Fruit fly (Drosophila melanogaster): ENCODE data around the gene fabp.
A peak's percentile ranks its signal among the peaks of the same experiment; 100 is the strongest.

The fabp gene

dm6 chr3R:11589764-11590358 is 23.0 kb upstream of the fabp start, which contains the start of gene CG6791 (continued):
- peak; percentile 89 for TF ChIP-seq BEAF-32 (GFP tag; optimal IDR thresholded peaks at IDR 0.05)
- TF ChIP-seq CG16813 (GFP tag; IDR thresholded peaks at IDR 0.05; ENCODE audit: partially characterized antibody), result peak; percentile 84
- peak; percentile 42 for TF ChIP-seq Lhr (GFP tag; optimal IDR thresholded peaks at IDR 0.05)
- TF ChIP-seq da (GFP tag; optimal IDR thresholded peaks at IDR 0.05), result no peak
- TF ChIP-seq Sry-δ (GFP tag; optimal IDR thresholded peaks at IDR 0.05), result peak; percentile 74
- peak; percentile 47 for TF ChIP-seq trem (tag; optimal IDR thresholded peaks at IDR 0.05)
- no peak for TF ChIP-seq CG18599 (GFP tag; optimal IDR thresholded peaks at IDR 0.05)
- no peak for TF ChIP-seq stc (GFP tag; IDR thresholded peaks at IDR 0.05)
- no peak for TF ChIP-seq sc (optimal IDR thresholded peaks at IDR 0.05)
- no peak for TF ChIP-seq sc (GFP tag; optimal IDR thresholded peaks at IDR 0.05)
- no peak for TF ChIP-seq sima (GFP tag; optimal IDR thresholded peaks at IDR 0.05)
- peak; percentile 97 for TF ChIP-seq Dp (GFP tag; optimal IDR thresholded peaks at IDR 0.05)
- TF ChIP-seq Sin3A (optimal IDR thresholded peaks at IDR 0.05), result peak; percentile 51
- TF ChIP-seq CG34224 (GFP tag; IDR thresholded peaks at IDR 0.05; ENCODE audit: partially characterized antibody), result peak; percentile 81
- TF ChIP-seq mld (GFP tag; IDR thresholded peaks at IDR 0.05; ENCODE audit: partially characterized antibody), result peak; percentile 71; the same call in 2 of the 3 replicates
- TF ChIP-seq CG17829 (tag; optimal IDR thresholded peaks at IDR 0.05), result peak; percentile 12
- no peak for TF ChIP-seq usp (GFP tag; optimal IDR thresholded peaks at IDR 0.05)
- peak; percentile 93 for TF ChIP-seq bbx (GFP tag; IDR thresholded peaks at IDR 0.05; ENCODE audit: partially characterized antibody)
- no peak for TF ChIP-seq CG3838 (GFP tag; optimal IDR thresholded peaks at IDR 0.05)
- TF ChIP-seq grn (GFP tag; optimal IDR thresholded peaks at IDR 0.05), result no peak
- peak in 1 of 3 experiments; percentile 13 for TF ChIP-seq Stat92E (GFP tag; optimal IDR thresholded peaks at IDR 0.05)
- TF ChIP-seq bab2 (GFP tag; optimal IDR thresholded peaks at IDR 0.05), result no peak
- TF ChIP-seq Gug (GFP tag; IDR thresholded peaks at IDR 0.05), result no peak
- TF ChIP-seq CG13287 (GFP tag; IDR thresholded peaks at IDR 0.05; ENCODE audit: partially characterized antibody), result peak; percentile 96
- peak; percentile 22 for TF ChIP-seq Ets97D (GFP tag; optimal IDR thresholded peaks at IDR 0.05)
- peak; percentile 78 for TF ChIP-seq tna (GFP tag; IDR thresholded peaks at IDR 0.05; ENCODE audit: partially characterized antibody)
- peak; percentile 4 for TF ChIP-seq CHES-1-like (GFP tag; optimal IDR thresholded peaks at IDR 0.05)
- no peak for TF ChIP-seq CG13123 (GFP tag; optimal IDR thresholded peaks at IDR 0.05)
- peak; percentile 18 for TF ChIP-seq CG6683 (GFP tag; optimal IDR thresholded peaks at IDR 0.05)
- peak; percentile 82 for TF ChIP-seq MESR4 (GFP tag; optimal IDR thresholded peaks at IDR 0.05)
- peak; percentile 90 for TF ChIP-seq pzg (GFP tag; optimal IDR thresholded peaks at IDR 0.05)
- TF ChIP-seq Eip74EF (GFP tag; optimal IDR thresholded peaks at IDR 0.05), result no peak
- peak; percentile 24 for TF ChIP-seq Med (GFP tag)
- peak; percentile 83 for TF ChIP-seq knrl (GFP tag; IDR thresholded peaks at IDR 0.05; ENCODE audit: partially characterized antibody)
- peak; percentile 92 for TF ChIP-seq Bgb (GFP tag; IDR thresholded peaks at IDR 0.05; ENCODE audit: partially characterized antibody)
- TF ChIP-seq CG1792 (GFP tag; optimal IDR thresholded peaks at IDR 0.05), result no peak
- peak; percentile 73 for TF ChIP-seq CG7963 (GFP tag; IDR thresholded peaks at IDR 0.05; ENCODE audit: partially characterized antibody)
- peak; percentile 57; the same call in 1 of the 2 replicates for TF ChIP-seq CG2129 (GFP tag; IDR thresholded peaks at IDR 0.05; ENCODE audit: partially characterized antibody)
- TF ChIP-seq stwl (tag; optimal IDR thresholded peaks at IDR 0.05), result peak; percentile 73
- peak; percentile 69; the same call in 2 of the 3 replicates for TF ChIP-seq vnd (GFP tag; IDR thresholded peaks at IDR 0.05; ENCODE audit: partially characterized antibody)
- no peak for TF ChIP-seq Drgx (GFP tag; IDR thresholded peaks at IDR 0.05)
- TF ChIP-seq Hr39 (optimal IDR thresholded peaks at IDR 0.05), result no peak
- peak; percentile 78 for TF ChIP-seq sna (GFP tag; IDR thresholded peaks at IDR 0.05; ENCODE audit: partially characterized antibody)
- no peak for TF ChIP-seq CG2202 (tag; optimal IDR thresholded peaks at IDR 0.05)
- no peak for TF ChIP-seq B-H2 (GFP tag; optimal IDR thresholded peaks at IDR 0.05)
- TF ChIP-seq CG14710 (tag; optimal IDR thresholded peaks at IDR 0.05), result peak; percentile 41
- TF ChIP-seq CG6813 (GFP tag; optimal IDR thresholded peaks at IDR 0.05), result no peak
- TF ChIP-seq gfzf (GFP tag; optimal IDR thresholded peaks at IDR 0.05), result peak; percentile 22
